Worm (Caenorhabditis elegans) whole organism, late embryonic: ENCODE measurements around the gene sam-4.
"Not testable (repeated sequence)": the region's sequence is repeated elsewhere in the genome, so short reads cannot be mapped to it uniquely, and the experiment has no call there.

Experiments used
- F13H6.1 ChIP-seq: sonication (generic microtip); optimal IDR thresholded peaks from 2 replicates; lab custom pipeline; 2016; ENCODE audit warnings: missing genetic modification characterization, missing compliant biosample characterization
- K02D7.2 ChIP-seq: sonication (generic microtip); optimal IDR thresholded peaks from 2 replicates; lab custom pipeline; 2017; ENCODE audit warnings: mild to moderate bottlenecking, missing genetic modification characterization, missing compliant biosample characterization
- ceh-14 ChIP-seq: sonication (generic microtip); optimal IDR thresholded peaks from 2 replicates; lab custom pipeline; 2016; ENCODE audit warnings: missing genotype, missing genetic modification characterization, missing compliant biosample characterization
- ceh-24 ChIP-seq: sonication (generic microtip); optimal IDR thresholded peaks from 2 replicates; lab custom pipeline; 2016; ENCODE audit warnings: mild to moderate bottlenecking, missing genetic modification characterization, missing compliant biosample characterization
- ceh-31 ChIP-seq: sonication (generic microtip); optimal IDR thresholded peaks from 2 replicates; lab custom pipeline; 2016; ENCODE audit warnings: missing genetic modification characterization, missing compliant biosample characterization
- ceh-45 ChIP-seq: fragments of 200-800 bp; sonication (Bioruptor generic); IDR thresholded peaks from 2 replicates; pipeline ENCODE4 v1.3.6; 2022; ENCODE audit warnings: missing genetic modification reagents, missing genetic modification characterization, missing compliant biosample characterization
- dmd-4 ChIP-seq: sonication (generic microtip); optimal IDR thresholded peaks from 2 replicates; lab custom pipeline; 2016; ENCODE audit warnings: borderline replicate concordance, missing genetic modification characterization, missing compliant biosample characterization
- dve-1 ChIP-seq: sonication (generic microtip); optimal IDR thresholded peaks from 2 replicates; lab custom pipeline; 2017; ENCODE audit warnings: antibody characterized with exemption, mild to moderate bottlenecking, missing genetic modification characterization, missing compliant biosample characterization
- elt-4 ChIP-seq: sonication (generic microtip); optimal IDR thresholded peaks from 2 replicates; lab custom pipeline; 2016; ENCODE audit warnings: missing genetic modification characterization, missing compliant biosample characterization
- ets-4 ChIP-seq: sonication (generic microtip); optimal IDR thresholded peaks from 2 replicates; lab custom pipeline; 2016; ENCODE audit warnings: missing genetic modification characterization, missing compliant biosample characterization
- fkh-10 ChIP-seq: fragments of 150-350 bp; optimal IDR thresholded peaks from 2 replicates; lab custom pipeline; 2014; ENCODE audit warnings: missing biosample characterization, missing genetic modification reagents, missing genetic modification characterization
- hlh-30 ChIP-seq: sonication (generic microtip); optimal IDR thresholded peaks from 2 replicates; lab custom pipeline; 2017; ENCODE audit warnings: antibody characterized with exemption, missing genetic modification characterization, missing compliant biosample characterization; ENCODE audit not compliant: insufficient read depth
- hlh-8 ChIP-seq: sonication (generic microtip); optimal IDR thresholded peaks from 2 replicates; lab custom pipeline; 2016; ENCODE audit warnings: missing genotype, missing genetic modification characterization, missing compliant biosample characterization
- lin-11 ChIP-seq: fragments of 200-800 bp; sonication (Bioruptor generic); optimal IDR thresholded peaks from 2 replicates; lab custom pipeline; 2018; ENCODE audit warnings: mild to moderate bottlenecking, missing genetic modification characterization, missing compliant biosample characterization
- madf-2 ChIP-seq: sonication (generic microtip); optimal IDR thresholded peaks from 2 replicates; lab custom pipeline; 2017; ENCODE audit warnings: missing genetic modification characterization, missing compliant biosample characterization
- nhr-232 ChIP-seq: sonication (generic microtip); optimal IDR thresholded peaks from 2 replicates; lab custom pipeline; 2016; ENCODE audit warnings: missing genetic modification characterization, missing compliant biosample characterization
- npax-4 ChIP-seq: sonication (generic microtip); optimal IDR thresholded peaks from 2 replicates; lab custom pipeline; 2016; ENCODE audit warnings: missing genetic modification characterization, missing compliant biosample characterization
- pag-3 ChIP-seq: sonication (generic microtip); optimal IDR thresholded peaks from 2 replicates; lab custom pipeline; 2016; ENCODE audit warnings: missing compliant biosample characterization, missing genetic modification characterization, borderline replicate concordance
- pha-2 ChIP-seq: sonication (generic microtip); optimal IDR thresholded peaks from 2 replicates; lab custom pipeline; 2017; ENCODE audit warnings: mild to moderate bottlenecking, missing genetic modification characterization, missing compliant biosample characterization
- pha-4 ChIP-seq: fragments of 150-350 bp; optimal IDR thresholded peaks from 2 replicates; lab custom pipeline; 2018; ENCODE audit warnings: missing biosample characterization, missing genetic modification reagents, missing genetic modification characterization
- pqm-1 ChIP-seq: sonication (generic microtip); optimal IDR thresholded peaks from 2 replicates; lab custom pipeline; 2016; ENCODE audit warnings: missing genetic modification characterization, missing compliant biosample characterization
- sdc-2 ChIP-seq: sonication (generic microtip); optimal IDR thresholded peaks from 2 replicates; lab custom pipeline; 2016; ENCODE audit warnings: missing genotype, missing genetic modification characterization, missing compliant biosample characterization
- sox-4 ChIP-seq: sonication (generic microtip); optimal IDR thresholded peaks from 2 replicates; lab custom pipeline; 2017; ENCODE audit warnings: mild to moderate bottlenecking, missing genetic modification characterization, inconsistent platforms, missing compliant biosample characterization
- syd-9 ChIP-seq: sonication (generic microtip); optimal IDR thresholded peaks from 2 replicates; lab custom pipeline; 2016; ENCODE audit warnings: mild to moderate bottlenecking, missing genetic modification characterization, moderate library complexity, missing compliant biosample characterization
- tbx-2 ChIP-seq: sonication (generic microtip); optimal IDR thresholded peaks from 2 replicates; lab custom pipeline; 2016; ENCODE audit warnings: missing genetic modification characterization, missing compliant biosample characterization
- unc-86 ChIP-seq: sonication (generic microtip); optimal IDR thresholded peaks from 2 replicates; lab custom pipeline; 2016; ENCODE audit warnings: missing genetic modification characterization, missing compliant biosample characterization
- ztf-16 ChIP-seq: sonication (generic microtip); optimal IDR thresholded peaks from 2 replicates; lab custom pipeline; 2017; ENCODE audit warnings: missing genetic modification characterization, missing compliant biosample characterization

sam-4 gene

DNA sequence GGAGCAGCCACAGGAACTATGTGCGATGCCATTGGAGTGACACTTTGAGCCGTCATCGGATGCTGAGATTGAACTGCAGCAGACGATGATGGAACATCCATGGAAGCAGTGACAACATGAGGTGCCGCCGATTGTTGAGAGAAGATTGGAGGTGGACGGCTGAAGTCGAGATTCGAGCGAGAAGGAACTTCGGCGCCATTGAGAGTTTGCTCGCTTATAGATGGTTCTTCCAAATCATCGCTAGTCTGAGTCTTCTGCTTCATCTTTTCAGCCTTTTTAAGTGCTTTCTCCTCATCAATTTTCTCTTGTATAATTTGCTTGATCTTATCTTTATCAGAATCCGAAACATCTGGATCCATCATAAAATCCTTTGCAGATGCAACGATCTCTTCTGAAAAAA lies 7.0 kb downstream of the sam-4 start:
- no peak for TF ChIP-seq dve-1 (tag; lab: Kevin White, UChicago)
- no peak for TF ChIP-seq syd-9 (tag; lab: Kevin White, UChicago)
- no peak for TF ChIP-seq pha-4 (tag; lab: Kevin White, UChicago)
- no peak for TF ChIP-seq ceh-14 (tag; lab: Kevin White, UChicago)
- TF ChIP-seq hlh-30 (tag; lab: Kevin White, UChicago): no peak
- TF ChIP-seq F13H6.1 (tag; lab: Kevin White, UChicago): no peak
- no peak for TF ChIP-seq hlh-8 (tag; lab: Kevin White, UChicago)
- TF ChIP-seq nhr-232 (tag; lab: Kevin White, UChicago): no peak
- TF ChIP-seq ceh-45: no peak
- TF ChIP-seq sdc-2 (tag; lab: Kevin White, UChicago): no peak
- no peak for TF ChIP-seq ceh-31 (tag; lab: Kevin White, UChicago)
- TF ChIP-seq K02D7.2 (tag; lab: Kevin White, UChicago): no peak
- no peak for TF ChIP-seq sox-4 (tag; lab: Kevin White, UChicago)

DNA sequence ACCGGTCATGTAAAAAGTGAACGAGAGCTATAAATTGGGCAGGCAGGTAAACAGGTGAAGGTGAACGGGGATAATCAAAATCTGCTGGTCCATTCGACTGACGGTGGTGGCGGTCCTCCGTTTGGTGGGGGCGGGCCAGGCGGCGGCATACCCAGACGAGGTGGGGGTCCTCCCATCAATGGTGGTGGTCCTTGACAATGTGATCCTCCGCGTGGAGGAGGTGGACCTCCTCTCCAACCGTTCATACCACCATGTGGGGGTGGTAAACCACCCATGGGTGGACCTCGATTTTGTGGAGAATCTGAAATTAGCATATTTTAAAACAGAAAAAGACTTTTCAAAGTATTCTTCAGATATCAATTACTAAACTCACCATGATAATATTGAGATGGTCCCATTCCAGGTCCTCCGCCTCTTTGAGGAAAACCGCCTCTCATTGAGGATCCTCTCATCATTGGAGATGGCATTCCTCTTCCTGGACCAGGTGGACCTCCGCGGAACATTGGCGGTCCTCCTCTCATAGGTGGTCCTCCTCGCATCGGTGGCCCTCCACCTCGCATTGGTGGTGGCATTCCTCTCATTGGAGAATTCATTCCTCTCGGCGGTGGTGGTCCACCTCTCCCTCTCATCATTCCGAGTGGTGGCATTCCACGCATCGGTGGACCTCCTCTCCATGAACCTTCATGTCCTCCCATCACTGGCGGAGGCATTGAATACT lies 8.6 kb downstream of the sam-4 start:
- peak; percentile 41 for TF ChIP-seq elt-4 (tag; lab: Kevin White, UChicago)
- TF ChIP-seq ztf-16: no peak
- TF ChIP-seq, all 69 proteins: peak for 1

DNA sequence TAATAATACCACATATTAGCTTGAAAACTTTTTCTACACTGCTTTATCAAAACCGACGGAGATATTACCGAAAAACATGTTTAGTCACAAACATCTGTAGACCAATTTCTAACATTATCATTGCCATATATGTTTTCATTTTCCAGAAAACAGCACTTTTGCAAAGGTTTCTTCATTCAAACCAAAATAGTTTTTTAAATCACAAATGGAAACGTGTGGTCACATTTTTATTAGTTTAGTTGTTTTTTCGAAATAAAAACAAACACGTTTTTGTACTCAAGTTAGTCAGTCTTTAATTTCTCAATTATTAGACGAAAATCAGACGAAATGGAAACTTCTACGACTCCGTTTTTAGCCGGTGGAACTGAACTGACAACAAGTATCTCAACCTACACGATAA lies 11.0 kb downstream of the sam-4 start, which contains the start of gene F59E12.3:
Gene F59E12.3 (plus strand): TSS at position 301 of the 400 bp plus-strand sequence.
- no peak for TF ChIP-seq F13H6.1 (tag; lab: Kevin White, UChicago)
- TF ChIP-seq ceh-24 (tag; lab: Kevin White, UChicago): no peak

DNA sequence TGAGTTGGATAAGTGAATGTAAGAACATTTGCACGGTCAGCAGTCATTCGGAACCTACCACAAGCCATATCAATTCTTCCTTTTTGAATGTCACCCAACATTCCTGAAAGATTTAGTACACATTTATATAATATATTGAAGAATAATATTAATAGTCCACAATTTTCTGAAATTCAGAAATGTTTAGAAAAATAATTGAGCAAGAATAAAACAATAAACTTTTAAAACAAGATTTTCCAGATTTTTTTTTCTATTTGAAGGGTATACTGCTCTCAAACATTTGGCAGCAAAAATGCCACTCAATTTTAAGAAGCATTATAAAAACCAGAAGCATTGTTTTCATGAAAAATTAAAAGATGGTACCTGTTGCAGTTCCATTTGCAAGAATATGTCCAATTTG lies 12.3 kb downstream of the sam-4 start, which contains the start of gene F59E12.8:
Gene F59E12.8 (minus strand): TSS at position 101 of the 400 bp plus-strand sequence.
- no peak for TF ChIP-seq pha-2
- no peak for TF ChIP-seq ets-4 (tag; lab: Kevin White, UChicago)
- TF ChIP-seq, all 69 proteins: peak for 0

DNA sequence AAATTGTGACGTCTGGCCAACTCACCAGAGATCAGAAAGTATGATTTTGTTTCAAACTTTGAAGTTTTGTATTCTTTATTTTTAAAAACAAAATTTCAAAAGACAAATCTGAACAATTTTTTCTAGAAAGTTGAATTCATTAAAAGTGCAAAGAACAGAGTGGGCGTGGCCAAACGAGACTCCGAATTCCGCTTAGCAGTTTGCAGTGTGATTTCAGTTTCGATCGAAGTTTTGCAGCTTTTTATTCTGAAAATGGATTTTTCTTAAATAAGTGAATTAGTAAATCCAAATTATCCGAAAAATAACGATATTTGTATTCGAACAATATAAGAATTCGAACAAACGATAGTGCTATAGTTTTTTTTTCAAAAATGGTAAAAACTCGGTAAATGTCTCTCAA lies 15.6 kb downstream of the sam-4 start:
- TF ChIP-seq lin-11 (tag; lab: Kevin White, UChicago): no peak
- TF ChIP-seq tbx-2: no peak
- no peak for TF ChIP-seq unc-86 (tag; lab: Kevin White, UChicago)
- TF ChIP-seq dmd-4 (tag; lab: Kevin White, UChicago): no peak
- no peak for TF ChIP-seq hlh-8 (tag; lab: Kevin White, UChicago)
- no peak for TF ChIP-seq F13H6.1 (tag; lab: Kevin White, UChicago)

DNA sequence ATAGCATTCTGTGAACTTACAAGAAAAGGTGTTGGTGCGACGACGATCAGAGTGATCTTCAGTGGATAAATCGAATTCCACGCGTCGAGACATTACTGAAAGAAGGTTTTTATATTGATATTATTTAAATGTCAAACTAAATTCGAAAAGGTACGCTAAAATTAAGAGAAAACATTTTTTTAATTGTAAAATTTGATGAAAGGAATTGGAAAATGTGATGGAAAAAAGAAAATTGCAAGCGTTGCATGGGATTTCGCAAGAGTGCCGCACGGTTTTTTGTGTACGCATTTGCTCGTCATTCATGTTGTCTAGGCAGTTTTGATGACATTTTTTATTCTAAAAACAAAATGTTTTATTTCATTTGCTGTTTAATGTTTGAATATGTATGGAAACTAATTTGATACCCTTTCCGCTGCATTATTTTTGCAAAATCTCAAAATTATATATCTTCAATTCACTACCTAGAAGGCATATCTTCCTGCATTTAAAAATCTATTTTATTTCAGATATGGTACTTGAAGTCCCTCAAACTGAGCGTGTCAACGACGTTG lies 18.2 kb downstream of the sam-4 start, which contains the start of the genes F59E12.6 and npl-4.1:
Gene F59E12.6 (minus strand): TSS at position 101 of the 551 bp plus-strand sequence.
Gene npl-4.1 (plus strand): TSS at position 501 of the 551 bp plus-strand sequence.
- TF ChIP-seq tbx-2; ets-4 (tag; lab: Kevin White, UChicago); pqm-1 (tag; lab: Kevin White, UChicago): not testable (repeated sequence)
- TF ChIP-seq, all 69 proteins: peak for 0; not testable (repeated sequence) for 69

DNA sequence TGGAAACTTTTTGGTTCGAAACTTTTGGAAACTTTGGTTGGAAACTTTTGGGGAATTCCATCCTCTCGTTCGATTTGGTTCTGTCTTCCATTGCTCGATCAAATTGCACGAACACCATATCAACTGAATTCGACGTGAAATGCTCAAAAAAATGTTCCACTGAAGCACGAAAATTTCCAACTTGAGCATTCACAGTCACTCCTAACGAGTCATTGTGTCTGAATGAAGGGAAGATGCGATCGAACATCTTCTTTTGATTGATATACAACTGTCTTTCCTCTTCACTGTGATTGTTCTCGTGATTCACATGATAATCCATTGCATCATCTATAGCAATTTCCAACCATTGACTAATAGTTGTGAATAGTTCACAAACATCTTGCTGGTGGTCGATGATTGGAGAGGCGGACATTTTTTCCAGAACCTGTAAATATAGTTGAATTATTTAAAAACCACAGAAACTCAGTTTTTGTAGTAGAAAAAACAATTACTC lies 20.7 kb downstream of the sam-4 start, which contains the start of gene F59E12.15:
Gene F59E12.15 (minus strand): TSS at position 51 of the 493 bp plus-strand sequence.
- no peak for TF ChIP-seq npax-4
- TF ChIP-seq pag-3 (tag; lab: Kevin White, UChicago): no peak
- no peak for TF ChIP-seq madf-2 (tag; lab: Kevin White, UChicago)
- no peak for TF ChIP-seq ets-4 (tag; lab: Kevin White, UChicago)
- TF ChIP-seq fkh-10 (GFP tag; lab: Kevin White, UChicago): no peak
